Fruit fly (Drosophila melanogaster): ENCODE measurements around the gene Cog4.

Cog4 gene

DNA sequence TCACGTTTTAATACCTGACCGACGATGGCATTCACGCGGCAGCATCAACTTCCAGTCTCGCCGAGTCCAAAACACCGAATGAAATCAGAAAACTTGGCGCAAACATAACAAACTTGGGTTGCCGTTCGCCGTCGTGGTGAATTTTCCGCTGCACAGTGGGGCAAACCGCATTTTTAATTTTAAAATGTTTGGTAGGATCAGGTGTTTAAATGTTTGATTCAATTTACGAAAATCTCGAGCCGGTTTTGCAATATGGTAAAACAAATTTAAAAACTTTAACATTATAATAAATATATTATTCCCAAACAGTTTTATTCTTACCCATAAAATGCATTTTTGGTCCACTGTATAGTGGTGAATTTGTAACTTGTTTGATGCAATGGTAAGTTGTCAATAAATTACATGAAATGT lies 14.1 kb downstream of the Cog4 start, which contains the start of gene RluA-1 (continued):
- peak; percentile 99 for TF ChIP-seq Eip78C (GFP tag)
- peak; percentile 78 for TF ChIP-seq fd85E (GFP tag; optimal IDR thresholded peaks at IDR 0.05)
- TF ChIP-seq Lpt (GFP tag; optimal IDR thresholded peaks at IDR 0.05): peak; percentile 97
- peak; percentile 84 for TF ChIP-seq CG11902 (GFP tag; optimal IDR thresholded peaks at IDR 0.05)
- peak; percentile 97 for TF ChIP-seq CG4318 (GFP tag; optimal IDR thresholded peaks at IDR 0.05)
- TF ChIP-seq CG3919 (GFP tag; optimal IDR thresholded peaks at IDR 0.05): peak; percentile 97
- peak; percentile 96 for TF ChIP-seq CG34406 (GFP tag; optimal IDR thresholded peaks at IDR 0.05)
- TF ChIP-seq CG8319 (GFP tag; optimal IDR thresholded peaks at IDR 0.05): peak; percentile 95
- TF ChIP-seq CG9139 (GFP tag; optimal IDR thresholded peaks at IDR 0.05): peak; percentile 93
- peak; percentile 93 for TF ChIP-seq CG16779 (tag; optimal IDR thresholded peaks at IDR 0.05)
- TF ChIP-seq topi (GFP tag; optimal IDR thresholded peaks at IDR 0.05): peak; percentile 93
- TF ChIP-seq Sox102F (GFP tag; optimal IDR thresholded peaks at IDR 0.05): peak; percentile 93
- TF ChIP-seq CG6792 (GFP tag; optimal IDR thresholded peaks at IDR 0.05): peak; percentile 95
- peak; percentile 99 for TF ChIP-seq CG6276 (GFP tag; optimal IDR thresholded peaks at IDR 0.05)
- TF ChIP-seq dsx (GFP tag; optimal IDR thresholded peaks at IDR 0.05; ENCODE audit: poor library complexity, severe bottlenecking): peak; percentile 96
- peak; percentile 82 for TF ChIP-seq Blimp-1 (GFP tag; optimal IDR thresholded peaks at IDR 0.05)
- TF ChIP-seq dac (GFP tag; optimal IDR thresholded peaks at IDR 0.05): peak; percentile 97
- peak; percentile 96 for TF ChIP-seq fd59A (GFP tag; optimal IDR thresholded peaks at IDR 0.05)
- peak; percentile 96 for TF ChIP-seq CG8632 (GFP tag; optimal IDR thresholded peaks at IDR 0.05)
- peak; percentile 96 for TF ChIP-seq spab (GFP tag; optimal IDR thresholded peaks at IDR 0.05)
- peak; percentile 94 for TF ChIP-seq CG7368 (GFP tag; optimal IDR thresholded peaks at IDR 0.05)
- peak; percentile 92 for TF ChIP-seq Sox15 (GFP tag; optimal IDR thresholded peaks at IDR 0.05)
- peak; percentile 95 for TF ChIP-seq CG6163 (GFP tag; IDR thresholded peaks at IDR 0.05)
- TF ChIP-seq Gug (GFP tag; IDR thresholded peaks at IDR 0.05): peak; percentile 99
- peak; percentile 90 for TF ChIP-seq cyc (GFP tag; optimal IDR thresholded peaks at IDR 0.05)

- no peak for TF ChIP-seq Hr38 (GFP tag; optimal IDR thresholded peaks at IDR 0.05)
- TF ChIP-seq Hr4 (GFP tag; optimal IDR thresholded peaks at IDR 0.05): no peak
- TF ChIP-seq Smox (GFP tag; optimal IDR thresholded peaks at IDR 0.05): no peak
- peak; percentile 69 for TF ChIP-seq fkh (GFP tag; optimal IDR thresholded peaks at IDR 0.05)
Measured at dm6 chr2L:10472257-10472656, 16.2 kb downstream of the Cog4 start.

dm6 chr2L:10470211-10470610 lies 18.2 kb downstream of the Cog4 start:
- TF ChIP-seq CG7368 (GFP tag; optimal IDR thresholded peaks at IDR 0.05) (no peak), dsx (GFP tag; optimal IDR thresholded peaks at IDR 0.05; ENCODE audit: poor library complexity, severe bottlenecking) (peak; percentile 36), Blimp-1 (GFP tag; optimal IDR thresholded peaks at IDR 0.05) (no peak), Hr38 (GFP tag; optimal IDR thresholded peaks at IDR 0.05) (no peak), Eip78C (GFP tag) (peak; percentile 16), eg (GFP tag; IDR thresholded peaks at IDR 0.05) (no peak), CG6854 (GFP tag; optimal IDR thresholded peaks at IDR 0.05) (no peak), fkh (GFP tag; optimal IDR thresholded peaks at IDR 0.05) (no peak)

dm6 chr2L:10468978-10469377 lies 19.4 kb downstream of the Cog4 start:
- no peak for TF ChIP-seq Hr4 (GFP tag; optimal IDR thresholded peaks at IDR 0.05)
- TF ChIP-seq Sox102F (GFP tag; optimal IDR thresholded peaks at IDR 0.05): no peak
- no peak for TF ChIP-seq fd59A (GFP tag; optimal IDR thresholded peaks at IDR 0.05)
- no peak for TF ChIP-seq Sox15 (GFP tag; optimal IDR thresholded peaks at IDR 0.05)
- no peak for TF ChIP-seq Ets96B (tag; optimal IDR thresholded peaks at IDR 0.05)
- no peak for TF ChIP-seq Sox14 (GFP tag; optimal IDR thresholded peaks at IDR 0.05)
- TF ChIP-seq lz (GFP tag; optimal IDR thresholded peaks at IDR 0.05): no peak

- no peak for TF ChIP-seq Ets21C (GFP tag; optimal IDR thresholded peaks at IDR 0.05)
- TF ChIP-seq CG8632 (GFP tag; optimal IDR thresholded peaks at IDR 0.05): peak; percentile 30
- peak; percentile 58 for TF ChIP-seq OdsH (GFP tag; optimal IDR thresholded peaks at IDR 0.05)
- peak; percentile 46 for TF ChIP-seq CG10631 (GFP tag; optimal IDR thresholded peaks at IDR 0.05)
- peak; percentile 30 for TF ChIP-seq CG11762 (GFP tag; optimal IDR thresholded peaks at IDR 0.05; ENCODE audit: insufficient read depth)
- peak; percentile 40 for TF ChIP-seq Smox (GFP tag; optimal IDR thresholded peaks at IDR 0.05)
- TF ChIP-seq Hr39 (GFP tag; optimal IDR thresholded peaks at IDR 0.05): peak; percentile 4
- peak; percentile 34 for TF ChIP-seq CG11902 (GFP tag; optimal IDR thresholded peaks at IDR 0.05)
- peak; percentile 24 for TF ChIP-seq esn (GFP tag; optimal IDR thresholded peaks at IDR 0.05)
- TF ChIP-seq Sox15 (GFP tag; optimal IDR thresholded peaks at IDR 0.05): peak; percentile 25
- TF ChIP-seq CG8119 (GFP tag; IDR thresholded peaks at IDR 0.05): no peak
- peak; percentile 54 for TF ChIP-seq achi (GFP tag; optimal IDR thresholded peaks at IDR 0.05)
- peak; percentile 89 for TF ChIP-seq svp (GFP tag)
- peak; percentile 46 for TF ChIP-seq CG34406 (GFP tag; optimal IDR thresholded peaks at IDR 0.05)
- TF ChIP-seq Eip93F (GFP tag; optimal IDR thresholded peaks at IDR 0.05): no peak
- TF ChIP-seq fd85E (GFP tag; optimal IDR thresholded peaks at IDR 0.05): no peak
- peak; percentile 55 for TF ChIP-seq spab (GFP tag; optimal IDR thresholded peaks at IDR 0.05)
Measured at dm6 chr2L:10468388-10468787, 20.0 kb downstream of the Cog4 start.

Measured in whole organism, prepupa.